Fruit fly (Drosophila melanogaster) whole organism, embryonic: ENCODE results near the gene CG7149.

Source experiments
- CkIIα-i1 ChIP-seq: fragments of 200-800 bp; sonication (Bioruptor generic); IDR thresholded peaks from 2 replicates; pipeline ENCODE4 v1.3.6; 2022; ENCODE audit warnings: missing biosample characterization, missing genetic modification characterization
- fd3F ChIP-seq: fragments of 200-800 bp; sonication (Bioruptor generic); optimal IDR thresholded peaks from 2 replicates; lab custom pipeline; 2018; ENCODE audit warnings: missing biosample characterization, mild to moderate bottlenecking, missing genetic modification characterization, moderate library complexity
- luna ChIP-seq: fragments of 200-800 bp; sonication (Bioruptor generic); optimal IDR thresholded peaks from 2 replicates; lab custom pipeline; 2016; ENCODE audit warnings: missing biosample characterization, missing genetic modification characterization
- scrt ChIP-seq: fragments of 200-800 bp; sonication (Bioruptor generic); optimal IDR thresholded peaks from 2 replicates; lab custom pipeline; 2018; ENCODE audit warnings: missing biosample characterization, mild to moderate bottlenecking, missing genetic modification characterization, moderate library complexity
- vnd ChIP-seq: fragments of 200-800 bp; sonication (Bioruptor generic); IDR thresholded peaks from 3 replicates; pipeline ENCODE4 v1.3.6; 2022; ENCODE audit warnings: missing biosample characterization, missing genetic modification characterization; ENCODE audit not compliant: partially characterized antibody

DNA sequence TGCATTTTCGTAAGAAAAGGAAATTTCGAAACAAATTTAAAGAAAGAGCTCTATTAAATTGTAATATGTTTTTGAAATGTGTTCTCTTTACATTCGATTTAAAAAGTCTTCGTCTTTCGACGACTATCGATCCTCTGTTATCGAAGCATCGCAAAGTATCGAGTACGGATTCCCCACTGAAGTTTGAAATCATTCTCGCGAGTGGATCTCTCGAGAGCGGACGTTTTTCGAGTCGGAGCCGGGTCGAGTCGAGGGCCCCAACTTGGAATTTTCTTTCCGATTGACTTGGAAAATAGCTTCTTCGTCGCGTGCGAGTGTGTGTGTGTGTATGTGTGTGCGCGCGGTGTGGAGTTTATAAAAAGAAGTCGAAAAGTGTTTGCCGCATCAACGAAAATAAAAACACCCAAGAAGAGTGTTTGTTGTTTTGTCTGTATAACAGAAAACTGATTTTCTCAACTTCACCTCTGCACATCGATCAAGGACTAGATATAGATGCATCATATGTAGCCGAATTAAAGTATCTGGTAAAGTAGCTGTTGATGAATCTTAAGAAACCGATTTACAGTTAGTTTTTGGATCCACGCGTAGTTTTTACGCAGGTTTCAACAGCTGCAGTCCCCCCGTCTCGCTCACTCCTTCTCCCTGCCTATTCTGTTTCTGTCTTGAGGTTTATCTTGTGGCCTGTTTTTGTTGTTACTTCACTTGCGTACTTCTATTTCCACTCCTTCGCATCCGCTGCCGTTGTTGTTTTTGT is 21.1 kb upstream of the CG7149 start, which contains the start of gene LanB1:
- no peak for TF ChIP-seq vnd (GFP tag; lab: Robert Waterston, UW)
- TF ChIP-seq luna (GFP tag; lab: Kevin White, UChicago): no peak
- no peak for TF ChIP-seq fd3F
- no peak for TF ChIP-seq scrt (GFP tag; lab: Kevin White, UChicago)
- no peak for TF ChIP-seq CkIIα-i1 (GFP tag; lab: Robert Waterston, UW)
